Worm (Caenorhabditis elegans): Measurements from ENCODE around the gene msp-113.
A peak's percentile ranks its signal among the peaks of the same experiment; 100 is the strongest.
"Not testable (repeated sequence)": the region's sequence is repeated elsewhere in the genome, so short reads cannot be mapped to it uniquely, and the experiment has no call there.

Gene msp-113

DNA sequence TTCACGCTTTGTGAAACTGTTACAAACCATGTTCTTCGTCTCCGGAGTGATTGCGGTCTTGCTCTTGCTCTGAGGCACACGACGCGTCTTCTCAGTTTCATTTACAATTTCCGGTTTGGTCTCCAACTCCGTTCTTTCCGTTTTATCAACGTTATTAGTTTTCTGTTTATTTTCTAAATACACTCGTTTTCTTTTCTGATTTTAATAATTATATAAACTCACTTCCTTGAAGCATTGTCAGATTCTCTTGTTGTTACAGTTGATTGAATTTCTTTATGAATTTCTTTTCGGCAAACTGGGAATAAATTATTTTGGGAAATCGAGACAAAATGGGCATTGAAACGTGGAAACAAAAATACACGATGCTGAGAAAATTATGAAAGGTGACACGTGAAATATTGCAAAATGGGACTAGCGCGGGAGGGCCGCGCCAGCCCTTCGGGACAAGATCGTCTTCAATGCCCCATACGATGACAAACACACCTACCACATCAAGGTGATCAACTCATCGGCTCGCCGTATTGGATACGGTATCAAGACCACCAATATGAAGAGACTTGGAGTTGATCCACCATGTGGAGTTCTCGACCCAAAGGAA lies 10.4 kb downstream of the msp-113 start, which contains the start of the genes ZK354.9 and msp-58:
Gene ZK354.9 (minus strand): TSS at position 101 of the 598 bp plus-strand sequence.
Gene msp-58 (plus strand): TSS at position 548 of the 598 bp plus-strand sequence.
- not testable (repeated sequence) for TF ChIP-seq ztf-29 (GFP tag; IDR thresholded peaks at IDR 0.05); cog-1 (tag; optimal IDR thresholded peaks at IDR 0.05); med-1 (GFP tag; optimal IDR thresholded peaks at IDR 0.05; ENCODE audit: insufficient read depth)

DNA sequence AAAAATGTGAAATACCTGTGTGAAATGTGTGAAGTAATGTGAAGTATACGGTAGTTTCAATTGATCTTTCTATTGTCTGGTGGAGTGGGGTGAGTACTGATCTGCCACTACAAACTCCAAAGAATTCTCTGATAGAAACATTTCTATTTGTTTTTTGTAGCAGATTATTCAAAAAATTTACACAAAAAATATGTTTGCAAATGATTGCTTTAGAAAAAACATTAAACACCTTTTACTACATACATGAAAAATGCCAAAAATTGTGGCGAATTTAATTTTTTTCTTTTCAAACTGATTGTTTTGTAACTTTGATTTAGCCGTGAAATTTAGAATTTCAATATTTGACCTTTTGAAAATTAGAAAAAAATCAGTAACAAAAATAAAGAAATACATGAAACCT lies 12.0 kb downstream of the msp-113 start, which contains the start of gene ZK354.3:
Gene ZK354.3 (plus strand): TSS at position 301 of the 400 bp plus-strand sequence.
- no peak for TF ChIP-seq ztf-29 (GFP tag; IDR thresholded peaks at IDR 0.05)
- TF ChIP-seq flt-1 (GFP tag; IDR thresholded peaks at IDR 0.05): no peak
- no peak for TF ChIP-seq tab-1 (GFP tag; IDR thresholded peaks at IDR 0.05)
- TF ChIP-seq med-1 (GFP tag; optimal IDR thresholded peaks at IDR 0.05; ENCODE audit: insufficient read depth): no peak
- no peak for TF ChIP-seq cog-1 (tag; optimal IDR thresholded peaks at IDR 0.05)
- TF ChIP-seq ztf-23 (GFP tag; IDR thresholded peaks at IDR 0.05): no peak
- no peak for TF ChIP-seq ref-1 (GFP tag; conservative IDR thresholded peaks at IDR 0.05)
- no peak for TF ChIP-seq klf-2 (GFP tag; conservative IDR thresholded peaks at IDR 0.05)
- no peak for TF ChIP-seq T22C8.4 (GFP tag; IDR thresholded peaks at IDR 0.05)

DNA sequence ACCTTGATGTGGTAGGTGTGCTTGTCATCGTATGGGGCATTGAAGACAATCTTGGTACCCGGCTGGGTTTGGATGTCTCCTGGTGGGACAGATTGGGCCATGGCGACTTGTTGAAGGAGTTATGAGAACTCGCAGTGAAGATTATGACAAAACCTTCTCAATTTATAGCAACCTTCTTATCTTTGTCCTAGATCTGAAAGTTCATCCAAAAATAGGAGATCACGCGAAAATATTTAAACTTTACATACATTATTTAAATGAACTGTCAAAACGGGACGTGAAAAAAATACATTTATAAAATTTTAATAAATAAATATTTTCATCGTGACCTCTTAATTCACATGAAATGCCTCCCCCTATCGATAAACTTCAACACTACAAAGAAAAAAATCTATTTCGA lies 15.2 kb downstream of the msp-113 start, which contains the start of the genes msp-59 and ZK354.2:
Gene msp-59 (minus strand): TSS at position 101 of the 400 bp plus-strand sequence.
Gene ZK354.2 (plus strand): TSS at position 395 of the 400 bp plus-strand sequence.
- not testable (repeated sequence) for TF ChIP-seq cog-1 (tag; optimal IDR thresholded peaks at IDR 0.05); T22C8.4 (GFP tag; IDR thresholded peaks at IDR 0.05); klf-2 (GFP tag; conservative IDR thresholded peaks at IDR 0.05)

DNA sequence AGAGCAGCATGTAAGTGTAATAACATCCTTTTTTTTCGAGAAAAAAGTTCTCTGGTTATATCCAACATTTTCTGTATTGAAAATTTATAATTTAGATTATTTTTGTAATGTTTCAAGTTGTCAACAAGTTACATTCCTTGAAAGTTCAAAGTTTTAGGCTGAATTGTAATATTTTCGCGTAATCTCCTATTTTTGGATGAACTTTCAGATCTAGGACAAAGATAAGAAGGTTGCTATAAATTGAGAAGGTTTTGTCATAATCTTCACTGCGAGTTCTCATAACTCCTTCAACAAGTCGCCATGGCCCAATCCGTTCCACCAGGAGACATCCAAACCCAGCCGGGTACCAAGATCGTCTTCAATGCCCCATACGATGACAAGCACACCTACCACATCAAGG lies 18.5 kb downstream of the msp-113 start, which contains the start of gene msp-65:
Gene msp-65 (plus strand): TSS at position 301 of the 400 bp plus-strand sequence.
- not testable (repeated sequence) for TF ChIP-seq cog-1 (tag; optimal IDR thresholded peaks at IDR 0.05); flt-1 (GFP tag; IDR thresholded peaks at IDR 0.05); ref-1 (GFP tag; conservative IDR thresholded peaks at IDR 0.05)

DNA sequence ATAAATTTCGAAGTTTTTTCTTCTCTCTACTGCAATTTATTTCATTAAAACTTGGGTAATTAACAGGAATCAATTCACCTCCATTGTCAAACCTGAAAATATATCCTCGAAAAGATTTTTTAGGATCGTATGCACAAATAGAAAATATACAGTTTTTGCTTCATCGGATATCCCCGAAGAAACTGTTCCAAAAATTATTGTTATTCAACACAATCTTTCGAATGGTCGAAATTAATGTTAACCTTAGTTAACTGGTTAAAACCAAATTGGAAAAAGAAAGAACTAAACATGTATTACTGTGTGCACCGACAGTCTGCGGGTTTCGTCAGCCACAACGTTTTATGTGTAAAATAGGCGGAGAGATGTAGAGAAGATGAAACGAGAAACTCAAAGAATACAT lies 19.3 kb downstream of the msp-113 start:
- TF ChIP-seq ztf-29 (GFP tag; IDR thresholded peaks at IDR 0.05) (no peak), klf-2 (GFP tag; conservative IDR thresholded peaks at IDR 0.05) (no peak), T22C8.4 (GFP tag; IDR thresholded peaks at IDR 0.05) (no peak), flt-1 (GFP tag; IDR thresholded peaks at IDR 0.05) (no peak), cog-1 (tag; optimal IDR thresholded peaks at IDR 0.05) (no peak), med-1 (GFP tag; optimal IDR thresholded peaks at IDR 0.05; ENCODE audit: insufficient read depth) (no peak), tab-1 (GFP tag; IDR thresholded peaks at IDR 0.05) (no peak), ref-1 (GFP tag; conservative IDR thresholded peaks at IDR 0.05) (no peak), ztf-23 (GFP tag; IDR thresholded peaks at IDR 0.05) (no peak)

DNA sequence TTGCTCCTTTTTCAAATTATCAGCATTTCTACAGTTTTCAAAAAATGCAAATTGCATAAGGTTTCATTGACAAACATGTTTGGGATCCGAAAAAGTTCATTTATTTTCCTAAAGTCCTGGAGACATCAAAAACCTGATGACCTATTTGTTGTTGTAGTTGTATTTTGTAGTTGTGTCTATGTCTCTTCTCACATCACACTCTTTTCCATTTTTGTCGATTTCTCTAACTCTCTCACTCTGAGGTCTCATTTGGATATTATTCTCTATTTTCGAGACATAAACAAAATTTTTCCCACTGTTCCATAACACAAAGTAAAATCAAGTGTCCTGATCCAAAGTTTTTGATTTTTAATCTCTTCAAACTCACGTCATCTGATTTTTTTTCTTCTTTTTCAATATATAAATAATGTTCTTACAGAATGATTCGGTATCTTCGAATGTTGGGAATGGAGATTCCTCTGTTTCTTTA lies 21.1 kb downstream of the msp-113 start, which contains the start of gene slc-46A:
Gene slc-46A (plus strand): TSS at position 419 of the 469 bp plus-strand sequence.
- TF ChIP-seq flt-1 (GFP tag; IDR thresholded peaks at IDR 0.05) (no peak), klf-2 (GFP tag; conservative IDR thresholded peaks at IDR 0.05) (no peak), ref-1 (GFP tag; conservative IDR thresholded peaks at IDR 0.05) (no peak), ztf-23 (GFP tag; IDR thresholded peaks at IDR 0.05) (no peak), cog-1 (tag; optimal IDR thresholded peaks at IDR 0.05) (no peak), ztf-29 (GFP tag; IDR thresholded peaks at IDR 0.05) (no peak), med-1 (GFP tag; optimal IDR thresholded peaks at IDR 0.05; ENCODE audit: insufficient read depth) (no peak), T22C8.4 (GFP tag; IDR thresholded peaks at IDR 0.05) (no peak), tab-1 (GFP tag; IDR thresholded peaks at IDR 0.05) (no peak)

DNA sequence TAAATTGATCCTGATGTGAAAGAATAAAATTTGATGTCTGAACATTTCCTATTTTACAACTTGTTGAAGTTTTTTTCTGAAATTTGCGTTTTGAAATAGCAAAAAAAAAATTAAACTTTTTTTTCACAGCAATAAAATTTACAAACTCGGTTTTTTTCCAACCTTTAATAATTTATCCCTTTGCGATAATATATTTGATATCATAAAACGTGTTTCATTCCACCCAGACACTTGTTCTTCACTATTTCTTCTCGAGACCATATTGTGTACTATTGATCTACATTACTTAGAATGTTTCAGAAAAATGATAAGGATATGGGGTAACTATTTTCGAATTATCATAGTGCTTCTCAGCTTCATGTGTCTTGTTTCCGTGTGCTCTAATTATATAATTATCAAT lies 28.4 kb downstream of the msp-113 start, which contains the start of gene Y4C6B.4:
Gene Y4C6B.4 (plus strand): TSS at position 301 of the 400 bp plus-strand sequence.
- no peak for TF ChIP-seq ztf-29 (GFP tag; IDR thresholded peaks at IDR 0.05)

DNA sequence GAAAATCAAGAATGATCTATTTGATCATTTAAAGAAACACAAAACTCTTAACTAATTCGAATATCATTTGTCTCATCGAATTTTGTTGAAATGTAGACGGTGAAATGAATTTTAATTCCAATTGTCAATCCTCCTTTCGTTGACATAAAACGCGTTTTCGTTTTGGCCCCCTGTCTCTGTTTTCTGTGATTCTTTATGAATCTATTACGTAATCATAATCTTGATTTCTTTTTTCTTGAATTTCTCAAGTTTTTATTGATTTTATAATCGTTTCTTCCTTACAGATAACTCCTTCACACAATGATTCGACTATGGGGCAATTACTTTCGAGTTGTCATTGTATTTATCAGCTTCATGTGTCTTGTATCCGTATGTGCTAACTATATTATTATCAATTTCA lies 34.4 kb downstream of the msp-113 start, which contains the start of gene Y4C6B.3:
Gene Y4C6B.3 (plus strand): TSS at position 301 of the 400 bp plus-strand sequence.
- TF ChIP-seq cog-1 (tag; optimal IDR thresholded peaks at IDR 0.05): no peak
- TF ChIP-seq ref-1 (GFP tag; conservative IDR thresholded peaks at IDR 0.05): no peak
- no peak for TF ChIP-seq tab-1 (GFP tag; IDR thresholded peaks at IDR 0.05)
- TF ChIP-seq flt-1 (GFP tag; IDR thresholded peaks at IDR 0.05): no peak
- TF ChIP-seq klf-2 (GFP tag; conservative IDR thresholded peaks at IDR 0.05): no peak
- no peak for TF ChIP-seq ztf-23 (GFP tag; IDR thresholded peaks at IDR 0.05)
- TF ChIP-seq T22C8.4 (GFP tag; IDR thresholded peaks at IDR 0.05): no peak
- no peak for TF ChIP-seq ztf-29 (GFP tag; IDR thresholded peaks at IDR 0.05)
- no peak for TF ChIP-seq med-1 (GFP tag; optimal IDR thresholded peaks at IDR 0.05; ENCODE audit: insufficient read depth)

DNA sequence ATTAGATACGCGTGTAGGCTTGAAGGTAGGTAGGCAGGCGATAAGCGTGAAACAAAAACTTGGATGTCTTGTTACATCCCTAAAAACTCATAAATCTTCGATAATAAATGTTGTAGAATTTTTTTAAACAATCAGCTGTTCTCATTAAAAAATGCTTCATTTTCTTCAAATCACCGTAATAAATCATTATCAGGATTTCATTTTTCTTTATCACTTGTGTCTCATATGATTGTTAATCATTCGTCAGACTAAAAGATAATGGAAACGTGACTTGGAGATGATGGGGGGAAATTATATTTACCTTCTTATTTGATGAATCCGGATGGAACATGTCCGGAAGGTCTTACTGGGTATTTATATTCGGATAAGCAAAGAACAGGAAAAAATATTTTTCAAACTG lies 35.7 kb downstream of the msp-113 start:
- TF ChIP-seq med-1 (GFP tag; optimal IDR thresholded peaks at IDR 0.05; ENCODE audit: insufficient read depth) (no peak), tab-1 (GFP tag; IDR thresholded peaks at IDR 0.05) (no peak), ref-1 (GFP tag; conservative IDR thresholded peaks at IDR 0.05) (no peak), ztf-23 (GFP tag; IDR thresholded peaks at IDR 0.05) (no peak), cog-1 (tag; optimal IDR thresholded peaks at IDR 0.05) (no peak), ztf-29 (GFP tag; IDR thresholded peaks at IDR 0.05) (no peak), flt-1 (GFP tag; IDR thresholded peaks at IDR 0.05) (no peak), klf-2 (GFP tag; conservative IDR thresholded peaks at IDR 0.05) (no peak), T22C8.4 (GFP tag; IDR thresholded peaks at IDR 0.05) (no peak)

DNA sequence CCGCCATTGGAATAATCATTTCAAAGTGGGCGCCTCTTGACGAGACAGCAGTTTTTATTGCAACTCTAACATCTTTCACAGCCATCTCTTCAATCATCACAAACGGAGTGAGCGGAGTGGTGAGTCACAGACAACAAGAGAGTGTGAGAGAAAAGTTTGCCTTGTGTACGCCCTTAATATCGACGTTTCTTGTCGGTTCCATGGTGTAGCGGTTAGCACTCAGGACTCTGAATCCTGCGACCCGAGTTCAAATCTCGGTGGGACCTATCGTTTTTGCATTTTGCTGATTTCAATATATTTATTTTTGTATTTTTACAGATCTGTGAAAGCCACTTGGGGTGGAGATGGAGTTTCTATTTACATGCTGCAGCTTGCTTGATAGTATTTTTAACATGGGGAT lies 36.8 kb downstream of the msp-113 start:
- TF ChIP-seq ztf-23 (GFP tag; IDR thresholded peaks at IDR 0.05) (peak; percentile 85), T22C8.4 (GFP tag; IDR thresholded peaks at IDR 0.05) (no peak), ztf-29 (GFP tag; IDR thresholded peaks at IDR 0.05) (0 out of 2 replicates have a peak, but pooled peaks have one; percentile 50), med-1 (GFP tag; optimal IDR thresholded peaks at IDR 0.05; ENCODE audit: insufficient read depth) (no peak), ref-1 (GFP tag; conservative IDR thresholded peaks at IDR 0.05) (no peak), flt-1 (GFP tag; IDR thresholded peaks at IDR 0.05) (no peak; the same call in 1 of the 2 replicates)
